Worm (Caenorhabditis elegans) whole organism, L2 larva: ENCODE results near the gene kin-20.

Source experiments
- ZK546.5 ChIP-seq: sonication (generic microtip); optimal IDR thresholded peaks from 2 replicates; lab custom pipeline; 2017; ENCODE audit warnings: missing biosample characterization, missing genetic modification characterization
- elt-1 ChIP-seq: fragments of 150-350 bp; optimal IDR thresholded peaks from 2 replicates; lab custom pipeline; 2014; ENCODE audit warnings: missing biosample characterization, missing genetic modification characterization
- lin-13 ChIP-seq: fragments of 150-350 bp; optimal IDR thresholded peaks from 2 replicates; lab custom pipeline; 2014; ENCODE audit warnings: missing biosample characterization, missing genetic modification reagents, missing genetic modification characterization
- mdl-1 ChIP-seq, 2 experiments: fragments of 150-350 bp in 1 of 2; sonication (generic microtip) in 1 of 2; optimal IDR thresholded peaks; 2 replicates each; lab custom pipeline; 2017; ENCODE audit warnings: missing biosample characterization in 2 of 2, missing genetic modification characterization in 2 of 2
- nhr-25 ChIP-seq: fragments of 150-350 bp; sonication (generic microtip); optimal IDR thresholded peaks from 3 replicates; lab custom pipeline; 2014; ENCODE audit warnings: missing biosample characterization, missing genetic modification characterization
- nhr-77 ChIP-seq: fragments of 150-350 bp; optimal IDR thresholded peaks from 2 replicates; lab custom pipeline; 2014; ENCODE audit warnings: missing biosample characterization, missing genetic modification characterization
- skn-1 ChIP-seq: sonication (generic microtip); optimal IDR thresholded peaks from 2 replicates; lab custom pipeline; 2017; ENCODE audit warnings: missing biosample characterization, missing genetic modification characterization
- sma-9 ChIP-seq, 2 experiments: fragments of 150-350 bp in 1 of 2; sonication (generic microtip) in 1 of 2; optimal IDR thresholded peaks; 2 replicates each; lab custom pipeline; 2014 to 2016; ENCODE audit warnings: missing genetic modification characterization in 2 of 2, mild to moderate bottlenecking in 1 of 2, missing biosample characterization in 1 of 2, missing compliant biosample characterization in 1 of 2, missing genetic modification reagents in 1 of 2, moderate library complexity in 1 of 2
- snpc-4 ChIP-seq: fragments of 150-350 bp; optimal IDR thresholded peaks from 2 replicates; lab custom pipeline; 2014; ENCODE audit warnings: missing biosample characterization, missing genetic modification characterization

DNA sequence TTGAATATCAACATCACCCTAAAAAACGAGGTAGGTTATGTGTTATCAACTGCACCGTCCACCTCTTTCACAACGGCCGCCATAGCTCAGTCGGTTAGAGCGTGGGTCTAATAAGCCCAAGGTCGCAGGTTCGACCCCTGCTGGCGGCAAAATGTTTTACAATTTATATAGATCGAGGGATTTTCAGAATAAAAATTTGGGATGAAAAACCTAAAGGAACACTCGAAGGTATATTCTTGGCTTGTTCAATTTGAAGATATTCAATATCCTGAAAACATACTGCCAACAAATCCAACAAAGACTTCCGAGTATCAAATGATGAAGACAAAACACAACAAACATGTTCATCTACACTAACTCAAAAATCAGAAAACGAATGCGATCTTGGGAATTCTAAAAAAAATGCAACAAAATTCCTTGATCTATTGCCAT is 19.8 kb upstream of the kin-20 start:
- TF ChIP-seq mdl-1 (tag; optimal IDR thresholded peaks at IDR 0.05; lab: Kevin White, UChicago) (no peak), elt-1 (tag; lab: Kevin White, UChicago) (no peak), sma-9 (GFP tag; optimal IDR thresholded peaks at IDR 0.05; lab: Kevin White, UChicago) (peak; percentile 46), sma-9 (tag; optimal IDR thresholded peaks at IDR 0.05; lab: Kevin White, UChicago) (no peak), nhr-25 (tag; lab: Kevin White, UChicago) (no peak), nhr-77 (tag; lab: Kevin White, UChicago) (no peak), skn-1 (tag; lab: Kevin White, UChicago) (no peak), snpc-4 (no peak), lin-13 (GFP tag; lab: Kevin White, UChicago) (peak; percentile 26), ZK546.5 (tag; lab: Kevin White, UChicago) (no peak)
